Worm (Caenorhabditis elegans) whole organism, late embryonic: Measurements from ENCODE around the gene C05D12.4.
A peak's percentile ranks its signal among the peaks of the same experiment; 100 is the strongest.

Experiments used
- C08G9.2 ChIP-seq: sonication (generic microtip); optimal IDR thresholded peaks from 2 replicates; lab custom pipeline; 2016; ENCODE audit warnings: mild to moderate bottlenecking, missing genetic modification characterization, moderate library complexity, missing compliant biosample characterization
- C38D4.7 ChIP-seq: fragments of 200-800 bp; sonication (Bioruptor generic); optimal IDR thresholded peaks from 2 replicates; lab custom pipeline; 2018; ENCODE audit warnings: mild to moderate bottlenecking, missing genetic modification characterization, moderate library complexity, missing compliant biosample characterization
- K02D7.2 ChIP-seq: sonication (generic microtip); optimal IDR thresholded peaks from 2 replicates; lab custom pipeline; 2017; ENCODE audit warnings: mild to moderate bottlenecking, missing genetic modification characterization, missing compliant biosample characterization
- K09A11.1 ChIP-seq: sonication (generic microtip); optimal IDR thresholded peaks from 2 replicates; lab custom pipeline; 2017; ENCODE audit warnings: antibody characterized with exemption, mild to moderate bottlenecking, missing genetic modification characterization, missing compliant biosample characterization; ENCODE audit not compliant: insufficient read depth
- T23F11.4 ChIP-seq: fragments of 200-800 bp; sonication (Bioruptor generic); optimal IDR thresholded peaks from 2 replicates; lab custom pipeline; 2018; ENCODE audit warnings: mild to moderate bottlenecking, missing genetic modification characterization, missing compliant biosample characterization
- ceh-14 ChIP-seq: sonication (generic microtip); optimal IDR thresholded peaks from 2 replicates; lab custom pipeline; 2016; ENCODE audit warnings: missing genotype, missing genetic modification characterization, missing compliant biosample characterization
- ceh-18 ChIP-seq: sonication (generic microtip); optimal IDR thresholded peaks from 2 replicates; lab custom pipeline; 2016; ENCODE audit warnings: missing genetic modification characterization, missing compliant biosample characterization
- ceh-19 ChIP-seq: fragments of 200-800 bp; sonication (Bioruptor generic); optimal IDR thresholded peaks from 2 replicates; lab custom pipeline; 2018; ENCODE audit warnings: mild to moderate bottlenecking, missing genetic modification characterization, missing compliant biosample characterization
- ceh-2 ChIP-seq: sonication (generic microtip); optimal IDR thresholded peaks from 2 replicates; lab custom pipeline; 2016; ENCODE audit warnings: missing genotype, missing genetic modification characterization, missing compliant biosample characterization
- ceh-31 ChIP-seq: sonication (generic microtip); optimal IDR thresholded peaks from 2 replicates; lab custom pipeline; 2016; ENCODE audit warnings: missing genetic modification characterization, missing compliant biosample characterization
- ceh-6 ChIP-seq: fragments of 200-800 bp; sonication (Bioruptor generic); optimal IDR thresholded peaks from 2 replicates; lab custom pipeline; 2018; ENCODE audit warnings: mild to moderate bottlenecking, missing genetic modification characterization, missing compliant biosample characterization
- ceh-9 ChIP-seq: sonication (generic microtip); optimal IDR thresholded peaks from 2 replicates; lab custom pipeline; 2016; ENCODE audit warnings: mild to moderate bottlenecking, missing genetic modification characterization, inconsistent platforms, missing compliant biosample characterization
- dve-1 ChIP-seq: sonication (generic microtip); optimal IDR thresholded peaks from 2 replicates; lab custom pipeline; 2017; ENCODE audit warnings: antibody characterized with exemption, mild to moderate bottlenecking, missing genetic modification characterization, missing compliant biosample characterization
- elt-2 ChIP-seq: sonication (generic microtip); optimal IDR thresholded peaks from 2 replicates; lab custom pipeline; 2016; ENCODE audit warnings: missing genetic modification reagents, missing genetic modification characterization, missing compliant biosample characterization
- elt-4 ChIP-seq: sonication (generic microtip); optimal IDR thresholded peaks from 2 replicates; lab custom pipeline; 2016; ENCODE audit warnings: missing genetic modification characterization, missing compliant biosample characterization
- fkh-6 ChIP-seq: sonication (generic microtip); optimal IDR thresholded peaks from 2 replicates; lab custom pipeline; 2016; ENCODE audit warnings: missing genetic modification characterization, missing compliant biosample characterization
- hlh-30 ChIP-seq: sonication (generic microtip); optimal IDR thresholded peaks from 2 replicates; lab custom pipeline; 2017; ENCODE audit warnings: antibody characterized with exemption, missing genetic modification characterization, missing compliant biosample characterization; ENCODE audit not compliant: insufficient read depth
- hlh-8 ChIP-seq: sonication (generic microtip); optimal IDR thresholded peaks from 2 replicates; lab custom pipeline; 2016; ENCODE audit warnings: missing genotype, missing genetic modification characterization, missing compliant biosample characterization
- madf-2 ChIP-seq: sonication (generic microtip); optimal IDR thresholded peaks from 2 replicates; lab custom pipeline; 2017; ENCODE audit warnings: missing genetic modification characterization, missing compliant biosample characterization
- mec-3 ChIP-seq: sonication (generic microtip); optimal IDR thresholded peaks from 2 replicates; lab custom pipeline; 2016; ENCODE audit warnings: borderline replicate concordance, missing genetic modification characterization, missing compliant biosample characterization
- nhr-232 ChIP-seq: sonication (generic microtip); optimal IDR thresholded peaks from 2 replicates; lab custom pipeline; 2016; ENCODE audit warnings: missing genetic modification characterization, missing compliant biosample characterization
- npax-4 ChIP-seq: sonication (generic microtip); optimal IDR thresholded peaks from 2 replicates; lab custom pipeline; 2016; ENCODE audit warnings: missing genetic modification characterization, missing compliant biosample characterization
- odd-2 ChIP-seq: sonication (generic microtip); optimal IDR thresholded peaks from 2 replicates; lab custom pipeline; 2017; ENCODE audit warnings: antibody characterized with exemption, mild to moderate bottlenecking, missing genetic modification characterization, missing compliant biosample characterization
- pat-9 ChIP-seq: fragments of 200-800 bp; sonication (Bioruptor generic); optimal IDR thresholded peaks from 2 replicates; lab custom pipeline; 2018; ENCODE audit warnings: mild to moderate bottlenecking, missing genetic modification characterization, moderate library complexity, missing compliant biosample characterization
- pax-1 ChIP-seq: fragments of 150-350 bp; optimal IDR thresholded peaks from 2 replicates; lab custom pipeline; 2014; ENCODE audit warnings: missing biosample characterization, missing genetic modification characterization
- pha-4 ChIP-seq: fragments of 150-350 bp; optimal IDR thresholded peaks from 2 replicates; lab custom pipeline; 2018; ENCODE audit warnings: missing biosample characterization, missing genetic modification reagents, missing genetic modification characterization
- pros-1 ChIP-seq: fragments of 150-350 bp; optimal IDR thresholded peaks from 2 replicates; lab custom pipeline; 2014; ENCODE audit warnings: missing biosample characterization, missing genetic modification reagents, missing genetic modification characterization
- rnt-1 ChIP-seq: sonication (generic microtip); optimal IDR thresholded peaks from 2 replicates; lab custom pipeline; 2016; ENCODE audit warnings: missing genetic modification characterization, missing compliant biosample characterization
- sox-2 ChIP-seq: fragments of 200-800 bp; sonication (Bioruptor generic); IDR thresholded peaks from 2 replicates; pipeline ENCODE4 v1.3.6; 2022; ENCODE audit warnings: missing genetic modification reagents, missing genetic modification characterization, missing compliant biosample characterization
- sox-4 ChIP-seq: sonication (generic microtip); optimal IDR thresholded peaks from 2 replicates; lab custom pipeline; 2017; ENCODE audit warnings: mild to moderate bottlenecking, missing genetic modification characterization, inconsistent platforms, missing compliant biosample characterization
- ttx-3 ChIP-seq: sonication (generic microtip); optimal IDR thresholded peaks from 2 replicates; lab custom pipeline; 2016; ENCODE audit warnings: missing genetic modification reagents, missing genetic modification characterization, missing compliant biosample characterization
- unc-3 ChIP-seq, 2 experiments: fragments of 200-800 bp in 1 of 2; sonication (Bioruptor generic) in 1 of 2; sonication (generic microtip) in 1 of 2; conservative IDR thresholded peaks in 1 of 2; optimal IDR thresholded peaks in 1 of 2; 2 replicates each; pipeline versions ENCODE4 v1.3.6 to Lab custom; 2016 to 2022; ENCODE audit warnings: missing compliant biosample characterization in 2 of 2, missing genetic modification characterization in 2 of 2, missing genetic modification reagents in 1 of 2
- unc-42 ChIP-seq: sonication (generic microtip); optimal IDR thresholded peaks from 2 replicates; lab custom pipeline; 2016; ENCODE audit warnings: missing genotype, missing genetic modification characterization, missing compliant biosample characterization
- zip-5 ChIP-seq: sonication (generic microtip); optimal IDR thresholded peaks from 2 replicates; lab custom pipeline; 2016; ENCODE audit warnings: missing genetic modification characterization, missing compliant biosample characterization
- ztf-16 ChIP-seq: sonication (generic microtip); optimal IDR thresholded peaks from 2 replicates; lab custom pipeline; 2017; ENCODE audit warnings: missing genetic modification characterization, missing compliant biosample characterization

C05D12.4 gene

DNA sequence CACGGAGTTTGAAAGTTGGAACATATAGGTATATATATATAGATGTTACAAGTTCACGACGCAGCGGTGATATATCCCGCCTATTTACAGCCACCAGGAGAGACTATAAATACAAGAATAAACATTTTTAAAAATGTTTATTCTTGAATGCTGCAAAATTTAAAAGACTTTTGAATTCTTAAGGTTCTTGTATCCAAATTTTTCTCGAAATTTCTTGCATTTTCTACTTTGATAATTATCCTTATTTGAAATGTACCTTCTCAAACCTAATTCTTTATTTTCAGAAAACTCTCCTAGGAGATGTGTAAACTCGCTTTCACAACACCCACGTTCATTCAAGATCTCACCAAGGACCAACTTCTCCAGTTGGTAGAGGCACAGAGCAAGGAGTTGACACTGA lies at the start of gene C05D12.4:
C05D12.4 (plus strand) TSS at position 301 of the 400 bp plus-strand sequence.
- TF ChIP-seq pax-1 (tag; lab: Kevin White, UChicago) = no peak
- no peak for TF ChIP-seq ttx-3 (tag; lab: Kevin White, UChicago)
- no peak for TF ChIP-seq sox-2 (GFP tag; lab: Robert Waterston, UW)
- no peak for TF ChIP-seq ceh-14
- TF ChIP-seq zip-5 (tag; lab: Kevin White, UChicago) = no peak
- TF ChIP-seq pros-1 (tag; lab: Kevin White, UChicago) = no peak
- TF ChIP-seq T23F11.4 (GFP tag; lab: Kevin White, UChicago) = no peak
- TF ChIP-seq pat-9 (tag; lab: Kevin White, UChicago) = no peak

DNA sequence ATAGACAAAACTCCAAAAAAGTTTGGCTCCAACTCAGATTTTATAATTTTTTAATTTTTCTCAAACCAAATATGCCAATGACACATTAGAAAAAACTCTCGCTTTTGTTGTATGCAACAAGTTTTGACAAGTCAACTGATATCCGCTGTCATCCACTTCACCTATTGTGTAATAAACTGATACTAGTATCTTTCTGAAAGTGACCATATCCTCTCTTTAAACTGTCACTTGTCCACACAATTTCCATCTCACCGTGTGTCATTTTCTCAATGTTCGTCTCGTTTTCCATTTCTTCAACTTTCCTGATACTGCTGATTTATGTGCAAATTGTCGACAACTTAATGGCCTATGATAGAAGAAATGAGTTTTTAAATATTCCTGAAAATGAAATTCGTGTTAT lies 48.6 kb upstream of the C05D12.4 start, which contains the start of the genes C33B4.5 and C33B4.4:
C33B4.5 (plus strand) TSS at position 270 of the 400 bp plus-strand sequence.
C33B4.4 (minus strand) TSS at position 385 of the 400 bp plus-strand sequence.
- TF ChIP-seq ceh-31 (tag; lab: Kevin White, UChicago) = no peak
- TF ChIP-seq ceh-2 = no peak
- TF ChIP-seq elt-2 (tag; lab: Kevin White, UChicago) = no peak
- TF ChIP-seq nhr-232 (tag; lab: Kevin White, UChicago) = no peak
- TF ChIP-seq elt-4 = no peak
- no peak for TF ChIP-seq odd-2 (tag; lab: Kevin White, UChicago)
- TF ChIP-seq K02D7.2 (tag; lab: Kevin White, UChicago) = no peak
- no peak for TF ChIP-seq sox-4 (tag; lab: Kevin White, UChicago)
- TF ChIP-seq K09A11.1 (tag; lab: Kevin White, UChicago) = no peak
- TF ChIP-seq mec-3 (tag; lab: Kevin White, UChicago) = no peak
- no peak for TF ChIP-seq npax-4
- TF ChIP-seq pros-1 (tag; lab: Kevin White, UChicago) = no peak
- TF ChIP-seq ceh-6 (GFP tag; lab: Kevin White, UChicago) = no peak
- no peak for TF ChIP-seq C38D4.7
- TF ChIP-seq hlh-8 = no peak
- no peak for TF ChIP-seq C08G9.2

DNA sequence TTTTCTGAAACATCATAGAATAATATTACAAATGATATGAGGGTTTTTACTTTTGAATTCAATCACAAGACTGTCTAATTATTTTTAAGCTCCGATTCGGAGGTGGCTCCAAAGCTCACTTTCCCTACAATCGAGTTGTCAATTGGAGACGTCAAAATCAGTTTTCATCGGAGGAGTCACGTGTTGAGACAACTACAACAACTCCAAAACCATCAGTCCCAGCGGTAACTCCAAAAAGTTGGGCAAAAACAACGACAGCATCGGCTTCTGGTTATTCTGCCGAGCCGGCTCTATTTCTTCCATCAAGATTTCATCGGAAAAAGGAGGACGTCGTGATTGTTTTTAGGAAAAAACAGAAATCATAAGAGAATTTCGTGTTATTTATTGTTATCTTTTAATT lies 47.6 kb upstream of the C05D12.4 start:
- TF ChIP-seq hlh-30 (peak; percentile 24), ceh-19 (GFP tag; lab: Kevin White, UChicago) (no peak)
- TF ChIP-seq, all 69 proteins: peak for 1

DNA sequence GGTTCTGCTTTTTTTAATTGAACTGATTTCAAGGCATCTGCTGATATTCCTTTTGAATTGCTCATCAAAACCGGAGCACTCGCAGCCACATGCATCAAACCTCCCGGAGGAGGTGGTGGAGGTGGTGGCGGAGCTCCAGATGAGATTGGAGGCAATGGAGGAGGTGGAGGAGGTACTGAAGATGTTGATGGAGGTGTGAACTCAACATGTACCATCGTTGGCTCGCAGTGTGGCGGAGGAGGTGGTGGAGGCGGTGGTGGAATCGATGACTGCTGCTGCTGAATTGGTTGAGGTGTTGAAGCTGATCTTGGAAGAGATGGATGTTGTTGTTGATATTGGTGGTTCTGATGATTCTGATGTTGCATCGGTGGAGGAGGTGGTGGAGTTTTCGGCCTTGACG lies 44.7 kb upstream of the C05D12.4 start:
- TF ChIP-seq rnt-1 (tag; lab: Kevin White, UChicago) = no peak
- TF ChIP-seq unc-42 (tag; lab: Kevin White, UChicago) = no peak
- no peak for TF ChIP-seq unc-3 (GFP tag; conservative IDR thresholded peaks at IDR 0.05; lab: Robert Waterston, UW)
- no peak for TF ChIP-seq unc-3 (tag; optimal IDR thresholded peaks at IDR 0.05; lab: Kevin White, UChicago)
- TF ChIP-seq pha-4 (tag; lab: Kevin White, UChicago) = no peak
- TF ChIP-seq dve-1 = no peak
- TF ChIP-seq ceh-9 (tag; lab: Kevin White, UChicago) = no peak
- TF ChIP-seq fkh-6 (tag; lab: Kevin White, UChicago) = no peak
- no peak for TF ChIP-seq madf-2 (tag; lab: Kevin White, UChicago)
- no peak for TF ChIP-seq C08G9.2
- no peak for TF ChIP-seq ttx-3 (tag; lab: Kevin White, UChicago)
- TF ChIP-seq ceh-2 = no peak
- no peak for TF ChIP-seq ztf-16 (tag; lab: Kevin White, UChicago)
- TF ChIP-seq ceh-18 (tag; lab: Kevin White, UChicago) = no peak
- no peak for TF ChIP-seq ceh-31 (tag; lab: Kevin White, UChicago)
- TF ChIP-seq, all 69 proteins: peak for 0
